Worm (Caenorhabditis elegans): ENCODE data around the gene pct-1.
A peak's percentile ranks its signal among the peaks of the same experiment; 100 is the strongest.

pct-1 gene

DNA sequence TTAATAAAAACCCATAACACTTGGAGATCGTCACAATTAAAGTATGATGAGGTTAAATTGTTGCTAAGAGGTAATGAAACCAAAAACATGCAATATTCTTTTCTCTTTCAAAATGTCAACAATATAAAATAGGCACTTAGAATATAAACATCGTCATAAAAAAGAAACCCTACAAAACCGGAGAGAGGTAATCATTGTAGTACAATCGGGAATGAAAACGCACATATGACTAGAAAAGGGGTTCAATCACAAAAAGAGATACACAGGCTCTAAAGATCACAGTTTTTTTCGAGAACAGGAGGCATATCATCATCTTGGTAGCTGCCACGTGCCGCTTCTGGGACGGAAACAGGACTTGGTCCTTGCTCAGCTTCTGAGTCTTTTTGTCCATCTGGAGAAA, 50.2 kb downstream of the pct-1 start (continued):
- no peak for TF ChIP-seq hif-1 (tag; optimal IDR thresholded peaks at IDR 0.05)
- TF ChIP-seq ztf-7 (tag; optimal IDR thresholded peaks at IDR 0.05): no peak
- no peak for TF ChIP-seq egl-27 (tag; optimal IDR thresholded peaks at IDR 0.05)
- peak in 1 of 2 experiments; percentile 7 for TF ChIP-seq lsy-2 (tag; optimal IDR thresholded peaks at IDR 0.05)
- TF ChIP-seq skn-1 (tag; optimal IDR thresholded peaks at IDR 0.05): no peak
- TF ChIP-seq php-3 (GFP tag; IDR thresholded peaks at IDR 0.05): peak; percentile 50; the same call in 1 of the 2 replicates
- peak; percentile 33 for TF ChIP-seq nhr-28 (tag; optimal IDR thresholded peaks at IDR 0.05)
- no peak for TF ChIP-seq mxl-2 (GFP tag; conservative IDR thresholded peaks at IDR 0.05)
- no peak for TF ChIP-seq ztf-11 (tag; optimal IDR thresholded peaks at IDR 0.05)

DNA sequence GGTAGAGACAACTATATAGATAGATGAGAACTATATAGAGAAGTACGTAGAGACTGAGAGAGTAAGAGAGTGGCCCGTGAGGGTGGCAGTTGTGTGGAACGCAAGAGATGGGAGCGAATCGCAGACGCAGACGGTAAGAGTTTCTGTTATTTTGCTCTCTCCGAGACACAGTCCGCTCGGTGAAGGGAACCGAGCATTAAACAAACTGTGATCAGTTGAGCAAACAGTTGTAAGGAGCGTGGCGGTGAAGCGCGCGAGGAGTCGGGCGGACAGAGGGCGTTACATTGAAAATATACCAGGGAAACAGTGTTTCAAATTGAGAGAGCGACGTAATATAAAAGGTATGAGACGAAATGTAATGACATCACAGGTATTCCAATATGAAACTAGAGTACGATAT, 53.2 kb downstream of the pct-1 start:
- peak; percentile 71 for TF ChIP-seq nhr-102 (tag; optimal IDR thresholded peaks at IDR 0.05)
- peak; percentile 63; the same call in 1 of the 2 replicates for TF ChIP-seq tra-1 (GFP tag; IDR thresholded peaks at IDR 0.05)
- peak; percentile 44; the same call in 1 of the 2 replicates for TF ChIP-seq arid-1 (GFP tag; conservative IDR thresholded peaks at IDR 0.05)
- TF ChIP-seq spr-1 (tag; optimal IDR thresholded peaks at IDR 0.05): peak; percentile 48
- TF ChIP-seq nhr-28 (tag; optimal IDR thresholded peaks at IDR 0.05): peak; percentile 72
- TF ChIP-seq ceh-62 (tag; optimal IDR thresholded peaks at IDR 0.05): no peak
- peak; percentile 43 for TF ChIP-seq T20F7.1 (GFP tag; optimal IDR thresholded peaks at IDR 0.05)
- TF ChIP-seq mep-1 (tag; optimal IDR thresholded peaks at IDR 0.05): peak; percentile 41
- peak in 1 of 2 experiments; percentile 34 for TF ChIP-seq lsy-2 (tag; optimal IDR thresholded peaks at IDR 0.05)
- peak; percentile 80 for TF ChIP-seq mxl-3 (GFP tag; optimal IDR thresholded peaks at IDR 0.05)
- no peak for TF ChIP-seq F10B5.3 (tag; optimal IDR thresholded peaks at IDR 0.05)
- TF ChIP-seq rbr-2 (tag; optimal IDR thresholded peaks at IDR 0.05): peak; percentile 48
- peak; percentile 64; the same call in 1 of the 2 replicates for TF ChIP-seq php-3 (GFP tag; IDR thresholded peaks at IDR 0.05)
- TF ChIP-seq lin-29 (GFP tag; IDR thresholded peaks at IDR 0.05): no peak
- TF ChIP-seq F44E2.7 (GFP tag; IDR thresholded peaks at IDR 0.05): no peak
- TF ChIP-seq snpc-4 (tag; optimal IDR thresholded peaks at IDR 0.05): no peak
- peak; percentile 65 for TF ChIP-seq mes-2 (tag; optimal IDR thresholded peaks at IDR 0.05; ENCODE audit: poor library complexity, severe bottlenecking)
- TF ChIP-seq hif-1 (tag; optimal IDR thresholded peaks at IDR 0.05): peak in 1 of 2 experiments; percentile 61
- TF ChIP-seq daf-16 (GFP tag; optimal IDR thresholded peaks at IDR 0.05): no peak
- TF ChIP-seq daf-16 (tag; optimal IDR thresholded peaks at IDR 0.05): peak; percentile 89
- TF ChIP-seq ctbp-1 (GFP tag; IDR thresholded peaks at IDR 0.05): no peak
- TF ChIP-seq pha-4 (GFP tag; IDR thresholded peaks at IDR 0.05): 0 out of 2 replicates have a peak, but pooled peaks have one; percentile 13
- no peak for TF ChIP-seq pha-4 (tag; optimal IDR thresholded peaks at IDR 0.05)
- TF ChIP-seq lin-13 (GFP tag; optimal IDR thresholded peaks at IDR 0.05): peak; percentile 10
- TF ChIP-seq dve-1 (tag; optimal IDR thresholded peaks at IDR 0.05; ENCODE audit: insufficient read depth): peak; percentile 78
- TF ChIP-seq nhr-77 (tag; optimal IDR thresholded peaks at IDR 0.05): peak; percentile 33
- TF ChIP-seq mdl-1 (tag; optimal IDR thresholded peaks at IDR 0.05): peak in 1 of 2 experiments; percentile 35
- TF ChIP-seq hmg-1.1 (GFP tag; IDR thresholded peaks at IDR 0.05): peak; percentile 53
- peak; percentile 55 for TF ChIP-seq set-16 (GFP tag; IDR thresholded peaks at IDR 0.05)
- peak; percentile 96 for TF ChIP-seq hlh-11 (tag; optimal IDR thresholded peaks at IDR 0.05)
- TF ChIP-seq ceh-20 (GFP tag; IDR thresholded peaks at IDR 0.05): no peak
- peak; percentile 91 for TF ChIP-seq dmd-6 (GFP tag; IDR thresholded peaks at IDR 0.05)
- TF ChIP-seq nhr-48 (tag; optimal IDR thresholded peaks at IDR 0.05): peak; percentile 82
- peak in 1 of 2 experiments; percentile 99 for TF ChIP-seq unc-62 (GFP tag; optimal IDR thresholded peaks at IDR 0.05 in 1 of 2)
- TF ChIP-seq unc-62 (tag; optimal IDR thresholded peaks at IDR 0.05): no peak
- TF ChIP-seq nhr-10 (tag; optimal IDR thresholded peaks at IDR 0.05): no peak
- peak; percentile 71 for TF ChIP-seq hlh-30 (tag; optimal IDR thresholded peaks at IDR 0.05; ENCODE audit: insufficient read depth)
- TF ChIP-seq pqm-1 (tag; optimal IDR thresholded peaks at IDR 0.05): peak; percentile 21
- peak; percentile 30 for TF ChIP-seq nhr-6 (tag; optimal IDR thresholded peaks at IDR 0.05)
- peak; percentile 31; the same call in 1 of the 2 replicates for TF ChIP-seq lin-1 (GFP tag; IDR thresholded peaks at IDR 0.05)

Measured in whole organism, L4 larva.